Fruit fly (Drosophila melanogaster) whole organism, embryonic: ENCODE results near the gene Vps26.

Experiments
- Abd-B ChIP-seq: fragments of 200-800 bp; sonication (Bioruptor generic); optimal IDR thresholded peaks from 2 replicates; lab custom pipeline; 2018; ENCODE audit warnings: missing biosample characterization, mild to moderate bottlenecking, missing genetic modification characterization, moderate library complexity
- Awh ChIP-seq: fragments of 200-800 bp; sonication (Bioruptor generic); IDR thresholded peaks from 2 replicates; pipeline ENCODE4, ENCODE4 v1.3.6; 2022; ENCODE audit warnings: missing biosample characterization, missing genetic modification characterization
- B-H2 ChIP-seq: fragments of 200-800 bp; sonication (Bioruptor generic); optimal IDR thresholded peaks from 2 replicates; lab custom pipeline; 2018; ENCODE audit warnings: missing biosample characterization, mild to moderate bottlenecking, missing genetic modification characterization
- Bteb2 ChIP-seq: fragments of 200-800 bp; sonication (Bioruptor generic); optimal IDR thresholded peaks from 2 replicates; lab custom pipeline; 2016; ENCODE audit warnings: missing biosample characterization, missing genetic modification characterization
- CG10274 ChIP-seq: fragments of 200-800 bp; sonication (Bioruptor generic); optimal IDR thresholded peaks from 3 replicates; lab custom pipeline; 2017; ENCODE audit warnings: missing biosample characterization, mild to moderate bottlenecking, missing genetic modification characterization
- CG10321 ChIP-seq: fragments of 200-800 bp; sonication (Bioruptor generic); IDR thresholded peaks from 2 replicates; pipeline ENCODE4 v1.3.6; 2022; ENCODE audit warnings: missing biosample characterization, missing genetic modification characterization
- CG10543 ChIP-seq: fragments of 200-800 bp; sonication (Bioruptor generic); optimal IDR thresholded peaks from 3 replicates; lab custom pipeline; 2017; ENCODE audit warnings: missing biosample characterization, mild to moderate bottlenecking, missing genetic modification characterization, moderate library complexity
- CG11456 ChIP-seq: fragments of 200-800 bp; sonication (Bioruptor generic); IDR thresholded peaks from 3 replicates; pipeline ENCODE4 v1.3.6; 2022; ENCODE audit warnings: missing biosample characterization, missing genetic modification characterization
- CG11695 ChIP-seq: fragments of 200-800 bp; sonication (Bioruptor generic); IDR thresholded peaks from 3 replicates; pipeline ENCODE4 v1.3.6; 2022; ENCODE audit warnings: missing biosample characterization, missing genetic modification characterization
- CG12942 ChIP-seq: fragments of 200-800 bp; sonication (Bioruptor generic); optimal IDR thresholded peaks from 3 replicates; lab custom pipeline; 2016; ENCODE audit warnings: missing biosample characterization, missing genetic modification characterization
- CG13123 ChIP-seq: fragments of 200-800 bp; sonication (Bioruptor generic); optimal IDR thresholded peaks from 2 replicates; lab custom pipeline; 2016; ENCODE audit warnings: missing biosample characterization, missing genetic modification characterization
- CG13624 ChIP-seq: fragments of 200-800 bp; sonication (Bioruptor generic); optimal IDR thresholded peaks from 2 replicates; lab custom pipeline; 2016; ENCODE audit warnings: missing biosample characterization, missing genetic modification characterization
- CG17385 ChIP-seq: fragments of 200-800 bp; sonication (Bioruptor generic); optimal IDR thresholded peaks from 3 replicates; lab custom pipeline; 2018; ENCODE audit warnings: missing biosample characterization, mild to moderate bottlenecking, missing genetic modification characterization
- CG17912 ChIP-seq: fragments of 200-800 bp; sonication (Bioruptor generic); optimal IDR thresholded peaks from 2 replicates; lab custom pipeline; 2018; ENCODE audit warnings: missing biosample characterization, mild to moderate bottlenecking, missing genetic modification characterization
- CG1792 ChIP-seq: fragments of 200-800 bp; sonication (Bioruptor generic); optimal IDR thresholded peaks from 2 replicates; lab custom pipeline; 2016; ENCODE audit warnings: missing biosample characterization, missing genetic modification characterization
- CG2678 ChIP-seq: fragments of 200-800 bp; sonication (Bioruptor generic); optimal IDR thresholded peaks from 3 replicates; lab custom pipeline; 2019; ENCODE audit warnings: missing biosample characterization, mild to moderate bottlenecking, missing genetic modification characterization, moderate library complexity
- CG31441 ChIP-seq: fragments of 200-800 bp; sonication (Bioruptor generic); IDR thresholded peaks from 2 replicates; pipeline ENCODE4 v1.3.6; 2022; ENCODE audit warnings: missing biosample characterization, missing genetic modification characterization
- CG3407 ChIP-seq: fragments of 200-800 bp; sonication (Bioruptor generic); optimal IDR thresholded peaks from 2 replicates; lab custom pipeline; 2018; ENCODE audit warnings: missing biosample characterization, mild to moderate bottlenecking, missing genetic modification characterization
- CG7556 ChIP-seq: fragments of 200-800 bp; sonication (Bioruptor generic); optimal IDR thresholded peaks from 2 replicates; lab custom pipeline; 2017; ENCODE audit warnings: missing biosample characterization, mild to moderate bottlenecking, missing genetic modification characterization
- CG7928 ChIP-seq: fragments of 200-800 bp; sonication (Bioruptor generic); optimal IDR thresholded peaks from 2 replicates; lab custom pipeline; 2017; ENCODE audit warnings: missing biosample characterization, mild to moderate bottlenecking, missing genetic modification characterization
- CG8924 ChIP-seq: fragments of 200-800 bp; optimal IDR thresholded peaks from 3 replicates; lab custom pipeline; 2019; ENCODE audit warnings: missing biosample characterization, mild to moderate bottlenecking, missing genetic modification characterization, moderate library complexity
- Camta ChIP-seq: fragments of 200-800 bp; sonication (Bioruptor generic); optimal IDR thresholded peaks from 2 replicates; lab custom pipeline; 2016; ENCODE audit warnings: missing biosample characterization, missing genetic modification characterization
- Dek ChIP-seq: fragments of 200-800 bp; sonication (Bioruptor generic); optimal IDR thresholded peaks from 3 replicates; lab custom pipeline; 2019; ENCODE audit warnings: missing biosample characterization, mild to moderate bottlenecking, missing genetic modification characterization, moderate library complexity
- Fer2 ChIP-seq: fragments of 200-800 bp; sonication (Bioruptor generic); optimal IDR thresholded peaks from 2 replicates; lab custom pipeline; 2018; ENCODE audit warnings: missing biosample characterization, mild to moderate bottlenecking, missing genetic modification characterization, moderate library complexity
- HLHmδ ChIP-seq: fragments of 200-800 bp; sonication (Bioruptor generic); optimal IDR thresholded peaks from 2 replicates; lab custom pipeline; 2018; ENCODE audit warnings: missing biosample characterization, mild to moderate bottlenecking, missing genetic modification characterization, moderate library complexity
- Kr ChIP-seq: fragments of 200-800 bp; sonication (Bioruptor generic); optimal IDR thresholded peaks from 2 replicates; lab custom pipeline; 2017; ENCODE audit warnings: missing biosample characterization, mild to moderate bottlenecking, missing genetic modification characterization
- NK7.1 ChIP-seq: fragments of 200-800 bp; sonication (Bioruptor generic); optimal IDR thresholded peaks from 3 replicates; lab custom pipeline; 2016; ENCODE audit warnings: missing biosample characterization, missing genetic modification characterization
- Opbp ChIP-seq: fragments of 200-800 bp; sonication (Bioruptor generic); IDR thresholded peaks from 3 replicates; pipeline ENCODE4 v1.3.6; 2022; ENCODE audit warnings: missing biosample characterization, missing genetic modification characterization; ENCODE audit not compliant: partially characterized antibody
- Ravus ChIP-seq: fragments of 200-800 bp; sonication (Bioruptor generic); IDR thresholded peaks from 2 replicates; pipeline ENCODE4 v1.3.6; 2022; ENCODE audit warnings: missing biosample characterization, missing genetic modification characterization
- Stat92E ChIP-seq, 3 experiments: fragments of >200 bp in 2 of 3; fragments of 200-800 bp in 1 of 3; sonication (Bioruptor generic) in 1 of 3; optimal IDR thresholded peaks; 2 replicates each; lab custom pipeline; 2017 to 2019; ENCODE audit warnings: missing biosample characterization in 3 of 3, missing genetic modification characterization in 3 of 3, mild to moderate bottlenecking in 1 of 3, moderate library complexity in 1 of 3
- ab ChIP-seq: fragments of 200-800 bp; sonication (Bioruptor generic); optimal IDR thresholded peaks from 2 replicates; lab custom pipeline; 2016; ENCODE audit warnings: missing biosample characterization, missing genetic modification characterization
- bigmax ChIP-seq: fragments of 200-800 bp; sonication (Bioruptor generic); optimal IDR thresholded peaks from 2 replicates; lab custom pipeline; 2018; ENCODE audit warnings: missing biosample characterization, mild to moderate bottlenecking, missing genetic modification characterization
- cad ChIP-seq: fragments of >200 bp; optimal IDR thresholded peaks from 2 replicates; lab custom pipeline; 2017; ENCODE audit warnings: missing biosample characterization, missing genetic modification characterization
- chn ChIP-seq: fragments of 200-800 bp; sonication (Bioruptor generic); optimal IDR thresholded peaks from 2 replicates; lab custom pipeline; 2016; ENCODE audit warnings: missing biosample characterization, missing genetic modification characterization
- fru ChIP-seq: fragments of >200 bp; optimal IDR thresholded peaks from 2 replicates; lab custom pipeline; 2017
- gsb ChIP-seq: fragments of 200-800 bp; sonication (Bioruptor generic); IDR thresholded peaks from 2 replicates; pipeline ENCODE4 v1.3.6; 2022; ENCODE audit warnings: missing biosample characterization, missing genetic modification characterization
- insv ChIP-seq, 2 experiments: fragments of 200-800 bp; sonication (Bioruptor generic); optimal IDR thresholded peaks; 3 replicates each; lab custom pipeline; 2016 to 2018; ENCODE audit warnings: missing biosample characterization in 2 of 2, missing genetic modification characterization in 2 of 2
- klu ChIP-seq: fragments of 200-800 bp; sonication (Bioruptor generic); IDR thresholded peaks from 2 replicates; pipeline ENCODE4 v1.3.6; 2022; ENCODE audit warnings: missing biosample characterization, missing genetic modification characterization
- pum ChIP-seq: fragments of 200-800 bp; sonication (Bioruptor generic); optimal IDR thresholded peaks from 2 replicates; lab custom pipeline; 2016; ENCODE audit warnings: missing biosample characterization, missing genetic modification characterization
- schlank ChIP-seq: fragments of 200-800 bp; sonication (Bioruptor generic); optimal IDR thresholded peaks from 2 replicates; lab custom pipeline; 2018; ENCODE audit warnings: missing biosample characterization, mild to moderate bottlenecking, missing genetic modification characterization
- sens-2 ChIP-seq: fragments of 200-800 bp; sonication (Bioruptor generic); IDR thresholded peaks from 2 replicates; pipeline ENCODE4 v1.3.6; 2022; ENCODE audit warnings: missing biosample characterization, missing genetic modification characterization
- sima ChIP-seq: fragments of 200-800 bp; sonication (Bioruptor generic); optimal IDR thresholded peaks from 2 replicates; lab custom pipeline; 2016; ENCODE audit warnings: missing biosample characterization, missing genetic modification characterization
- slp2 ChIP-seq: fragments of 200-800 bp; sonication (Bioruptor generic); optimal IDR thresholded peaks from 2 replicates; lab custom pipeline; 2016; ENCODE audit warnings: missing biosample characterization, missing genetic modification characterization
- sug ChIP-seq: fragments of 200-800 bp; optimal IDR thresholded peaks from 2 replicates; lab custom pipeline; 2019; ENCODE audit warnings: missing biosample characterization, mild to moderate bottlenecking, missing genetic modification characterization, moderate library complexity
- tio ChIP-seq: fragments of 200-800 bp; sonication (Bioruptor generic); optimal IDR thresholded peaks from 2 replicates; lab custom pipeline; 2017; ENCODE audit warnings: missing biosample characterization, missing genetic modification characterization, inconsistent platforms
- tna ChIP-seq: fragments of 200-800 bp; sonication (Bioruptor generic); IDR thresholded peaks from 2 replicates; pipeline ENCODE4 v1.3.6; 2022; ENCODE audit warnings: missing biosample characterization, missing genetic modification characterization; ENCODE audit not compliant: partially characterized antibody
- tx ChIP-seq: fragments of 200-800 bp; sonication (Bioruptor generic); optimal IDR thresholded peaks from 2 replicates; lab custom pipeline; 2016; ENCODE audit warnings: missing biosample characterization, missing genetic modification characterization
- wek ChIP-seq: fragments of 200-800 bp; sonication (Bioruptor generic); optimal IDR thresholded peaks from 3 replicates; lab custom pipeline; 2018; ENCODE audit warnings: missing biosample characterization, mild to moderate bottlenecking, missing genetic modification characterization, moderate library complexity
- zen2 ChIP-seq: fragments of 200-800 bp; sonication (Bioruptor generic); IDR thresholded peaks from 3 replicates; pipeline ENCODE4 v1.3.6; 2022; ENCODE audit warnings: missing biosample characterization, missing genetic modification characterization; ENCODE audit not compliant: partially characterized antibody

Gene Vps26

dm6 chrX:1830396-1831218, 43.0 kb upstream of the Vps26 start (continued):
- TF ChIP-seq bigmax (GFP tag; lab: Kevin White, UChicago) (peak; percentile 61), CG31441 (peak; percentile 97), tx (GFP tag; lab: Kevin White, UChicago) (peak; percentile 92), schlank (peak; percentile 88), HLHmδ (GFP tag; lab: Kevin White, UChicago) (no peak), chn (GFP tag; lab: Kevin White, UChicago) (peak; percentile 93), CG7556 (peak; percentile 96), CG12942 (GFP tag; lab: Kevin White, UChicago) (peak; percentile 87), zen2 (no peak), CG13123 (GFP tag; lab: Kevin White, UChicago) (peak; percentile 90), CG2678 (peak; percentile 97), Camta (GFP tag; lab: Kevin White, UChicago) (peak; percentile 93), pum (peak; percentile 93), sug (tag; lab: Kevin White, UChicago) (peak; percentile 94), klu (GFP tag; lab: Robert Waterston, UW) (peak; percentile 88), Ravus (GFP tag; lab: Robert Waterston, UW) (peak; percentile 84), CG7928 (GFP tag; lab: Kevin White, UChicago) (peak; percentile 65), CG13624 (GFP tag; lab: Kevin White, UChicago) (peak; percentile 95), CG3407 (GFP tag; lab: Kevin White, UChicago) (peak; percentile 88), slp2 (GFP tag; lab: Kevin White, UChicago) (peak; percentile 86), gsb (GFP tag; lab: Robert Waterston, UW) (peak; percentile 94), ab (GFP tag; lab: Kevin White, UChicago) (peak; percentile 93), Stat92E (GFP tag; optimal IDR thresholded peaks at IDR 0.05; lab: Kevin White, UChicago) (peak in 1 of 3 experiments; percentile 78), Abd-B (GFP tag; lab: Kevin White, UChicago) (peak; percentile 94), sima (GFP tag; lab: Kevin White, UChicago) (peak; percentile 84), Fer2 (tag; lab: Kevin White, UChicago) (peak; percentile 88), Awh (peak; percentile 98), tna (GFP tag; lab: Robert Waterston, UW) (no peak), sens-2 (peak; percentile 96), CG1792 (GFP tag; lab: Kevin White, UChicago) (peak; percentile 89), CG10274 (GFP tag; lab: Kevin White, UChicago) (peak; percentile 99), CG11695 (GFP tag; lab: Robert Waterston, UW) (peak; percentile 95), insv (GFP tag; optimal IDR thresholded peaks at IDR 0.05; lab: Kevin White, UChicago) (peak; percentile 46 to 66), Opbp (GFP tag; lab: Robert Waterston, UW) (0 out of 3 replicates have a peak, but pooled peaks have one; percentile 25), CG10321 (GFP tag; lab: Robert Waterston, UW) (peak; percentile 76), fru (no peak), CG17912 (GFP tag; lab: Kevin White, UChicago) (peak; percentile 61), B-H2 (peak; percentile 83), Bteb2 (peak; percentile 95), cad (GFP tag; lab: Kevin White, UChicago) (no peak), tio (GFP tag; lab: Kevin White, UChicago) (peak; percentile 95), CG17385 (GFP tag; lab: Kevin White, UChicago) (peak; percentile 91), Kr (GFP tag; lab: Kevin White, UChicago) (no peak), CG8924 (tag; lab: Kevin White, UChicago) (peak; percentile 97), Dek (tag; lab: Kevin White, UChicago) (peak; percentile 96), NK7.1 (GFP tag; lab: Kevin White, UChicago) (peak; percentile 91), CG11456 (peak; percentile 98), wek (peak; percentile 89), CG10543 (GFP tag; lab: Kevin White, UChicago) (peak; percentile 95)
